Worm (Caenorhabditis elegans) whole organism, L4 larva: ENCODE data around the gene cyp-13B1.

Source experiments
- F26F4.8 ChIP-seq: fragments of 200-800 bp; sonication (Bioruptor generic); conservative IDR thresholded peaks from 2 replicates; pipeline ENCODE4 v1.3.6; 2022; ENCODE audit warnings: missing genetic modification characterization, missing compliant biosample characterization
- F37D6.2 ChIP-seq: sonication (generic microtip); optimal IDR thresholded peaks from 2 replicates; lab custom pipeline; 2016; ENCODE audit warnings: mild to moderate bottlenecking, missing genetic modification characterization, missing compliant biosample characterization
- T20F7.1 ChIP-seq: fragments of 200-800 bp; sonication (Bioruptor generic); optimal IDR thresholded peaks from 2 replicates; lab custom pipeline; 2018; ENCODE audit warnings: mild to moderate bottlenecking, missing genetic modification characterization, missing compliant biosample characterization
- T26A8.4 ChIP-seq: fragments of 200-800 bp; sonication (Bioruptor generic); IDR thresholded peaks from 2 replicates; pipeline ENCODE4 v1.3.6; 2022; ENCODE audit warnings: missing genetic modification characterization, missing compliant biosample characterization
- Y48G9A.11 ChIP-seq: fragments of 200-800 bp; sonication (Bioruptor generic); IDR thresholded peaks from 2 replicates; pipeline ENCODE4 v1.3.6; 2022; ENCODE audit warnings: missing genetic modification reagents, missing genetic modification characterization, missing compliant biosample characterization
- Y5F2A.4 ChIP-seq: fragments of 200-800 bp; sonication (Bioruptor generic); optimal IDR thresholded peaks from 2 replicates; lab custom pipeline; 2018; ENCODE audit warnings: mild to moderate bottlenecking, missing genetic modification characterization, missing compliant biosample characterization
- aha-1 ChIP-seq: fragments of 150-350 bp; peaks from one replicate; lab custom pipeline; 2014; ENCODE audit warnings: missing biosample characterization, missing genetic modification characterization
- arid-1 ChIP-seq: fragments of 200-800 bp; sonication (Bioruptor generic); conservative IDR thresholded peaks from 2 replicates; pipeline ENCODE4 v1.3.6; 2022; ENCODE audit warnings: missing genetic modification reagents, missing genetic modification characterization, missing compliant biosample characterization
- ceh-20 ChIP-seq: fragments of 200-800 bp; sonication (Bioruptor generic); IDR thresholded peaks from 2 replicates; pipeline ENCODE4 v1.3.6; 2022; ENCODE audit warnings: missing genetic modification reagents, missing genetic modification characterization, missing compliant biosample characterization
- ceh-28 ChIP-seq: fragments of 150-350 bp; optimal IDR thresholded peaks from 2 replicates; lab custom pipeline; 2014; ENCODE audit warnings: missing biosample characterization, missing genetic modification reagents, missing genetic modification characterization
- ceh-82 ChIP-seq: sonication (generic microtip); optimal IDR thresholded peaks from 2 replicates; lab custom pipeline; 2017; ENCODE audit warnings: missing biosample characterization, missing genetic modification characterization
- daf-12 ChIP-seq: fragments of 150-350 bp; optimal IDR thresholded peaks from 2 replicates; lab custom pipeline; 2014; ENCODE audit warnings: missing biosample characterization, missing genetic modification reagents, missing genetic modification characterization
- daf-16 ChIP-seq, 3 experiments: sonication (generic microtip); optimal IDR thresholded peaks; 2 replicates each; lab custom pipeline; 2016 to 2017; ENCODE audit warnings: missing genetic modification characterization in 3 of 3, missing genetic modification reagents in 3 of 3, mild to moderate bottlenecking in 2 of 3, missing compliant biosample characterization in 2 of 3, missing biosample characterization in 1 of 3, moderate library complexity in 1 of 3
- dmd-8 ChIP-seq: fragments of 200-800 bp; sonication (Bioruptor generic); IDR thresholded peaks from 2 replicates; pipeline ENCODE4 v1.3.6; 2022; ENCODE audit warnings: missing genetic modification characterization, missing compliant biosample characterization
- dve-1 ChIP-seq: sonication (generic microtip); optimal IDR thresholded peaks from 2 replicates; lab custom pipeline; 2017; ENCODE audit warnings: antibody characterized with exemption, mild to moderate bottlenecking, missing genetic modification characterization, missing compliant biosample characterization; ENCODE audit not compliant: insufficient read depth
- hlh-11 ChIP-seq: fragments of 200-800 bp; sonication (Bioruptor generic); optimal IDR thresholded peaks from 2 replicates; lab custom pipeline; 2018; ENCODE audit warnings: mild to moderate bottlenecking, missing genetic modification characterization, missing compliant biosample characterization
- hlh-30 ChIP-seq: sonication (generic microtip); optimal IDR thresholded peaks from 2 replicates; lab custom pipeline; 2017; ENCODE audit warnings: antibody characterized with exemption, mild to moderate bottlenecking, missing genetic modification characterization, missing compliant biosample characterization; ENCODE audit not compliant: insufficient read depth
- lin-1 ChIP-seq: fragments of 200-800 bp; sonication (Bioruptor generic); IDR thresholded peaks from 2 replicates; pipeline ENCODE4 v1.3.6; 2022; ENCODE audit warnings: missing genetic modification reagents, missing genetic modification characterization, missing compliant biosample characterization
- lin-39 ChIP-seq: fragments of 150-350 bp; optimal IDR thresholded peaks from 2 replicates; lab custom pipeline; 2014; ENCODE audit warnings: missing biosample characterization, missing genetic modification reagents, missing genetic modification characterization
- lsy-2 ChIP-seq, 2 experiments: fragments of 150-350 bp in 1 of 2; sonication (generic microtip) in 1 of 2; optimal IDR thresholded peaks; 2 replicates each; lab custom pipeline; 2014 to 2017; ENCODE audit warnings: missing biosample characterization in 2 of 2, missing genetic modification characterization in 2 of 2
- mdt-29 ChIP-seq: fragments of 200-800 bp; sonication (Bioruptor generic); IDR thresholded peaks from 2 replicates; pipeline ENCODE4 v1.3.6; 2022; ENCODE audit warnings: missing genetic modification reagents, missing genetic modification characterization, missing compliant biosample characterization
- mxl-2 ChIP-seq: fragments of 200-800 bp; sonication (Bioruptor generic); conservative IDR thresholded peaks from 2 replicates; pipeline ENCODE4 v1.3.6; 2022; ENCODE audit warnings: missing genetic modification reagents, missing genetic modification characterization, missing compliant biosample characterization
- nhr-10 ChIP-seq: fragments of 150-350 bp; optimal IDR thresholded peaks from 2 replicates; lab custom pipeline; 2014; ENCODE audit warnings: missing biosample characterization, missing genetic modification characterization
- nhr-102 ChIP-seq: sonication (generic microtip); optimal IDR thresholded peaks from 2 replicates; lab custom pipeline; 2016; ENCODE audit warnings: mild to moderate bottlenecking, missing genetic modification characterization, moderate library complexity, missing compliant biosample characterization
- nhr-237 ChIP-seq: sonication (generic microtip); optimal IDR thresholded peaks from 2 replicates; lab custom pipeline; 2017; ENCODE audit warnings: missing biosample characterization, missing genetic modification characterization
- nhr-28 ChIP-seq: fragments of 150-350 bp; optimal IDR thresholded peaks from 2 replicates; lab custom pipeline; 2014; ENCODE audit warnings: missing biosample characterization, missing genetic modification characterization
- nhr-41 ChIP-seq: fragments of 200-800 bp; sonication (Bioruptor generic); IDR thresholded peaks from 2 replicates; pipeline ENCODE4 v1.3.6; 2022; ENCODE audit warnings: missing genetic modification reagents, missing genetic modification characterization, missing compliant biosample characterization
- nhr-6 ChIP-seq: fragments of 150-350 bp; optimal IDR thresholded peaks from 2 replicates; lab custom pipeline; 2014; ENCODE audit warnings: missing biosample characterization, missing genetic modification characterization
- nhr-76 ChIP-seq: fragments of 150-350 bp; optimal IDR thresholded peaks from 2 replicates; lab custom pipeline; 2014; ENCODE audit warnings: missing biosample characterization, missing genetic modification characterization
- nhr-77 ChIP-seq: fragments of 150-350 bp; optimal IDR thresholded peaks from 2 replicates; lab custom pipeline; 2014; ENCODE audit warnings: missing biosample characterization, missing genetic modification characterization
- php-3 ChIP-seq: fragments of 200-800 bp; sonication (Bioruptor generic); IDR thresholded peaks from 2 replicates; pipeline ENCODE4 v1.3.6; 2022; ENCODE audit warnings: missing genetic modification reagents, missing genetic modification characterization, missing compliant biosample characterization
- rbr-2 ChIP-seq: sonication (generic microtip); optimal IDR thresholded peaks from 2 replicates; lab custom pipeline; 2016; ENCODE audit warnings: missing genotype, missing genetic modification characterization, missing compliant biosample characterization
- unc-62 ChIP-seq, 3 experiments: fragments of 150-350 bp in 1 of 3; sonication (generic microtip); optimal IDR thresholded peaks in 2 of 3; peaks in 1 of 3; 1 replicate in 1 of 3; 2 replicates in 2 of 3; lab custom pipeline; 2014 to 2017; ENCODE audit warnings: missing biosample characterization in 3 of 3, missing genetic modification characterization in 3 of 3, missing genetic modification reagents in 3 of 3, missing genotype in 1 of 3
- zfp-2 ChIP-seq: sonication (generic microtip); optimal IDR thresholded peaks from 2 replicates; lab custom pipeline; 2016; ENCODE audit warnings: mild to moderate bottlenecking, missing genetic modification characterization, missing compliant biosample characterization
- zfp-3 ChIP-seq: fragments of 200-800 bp; sonication (Bioruptor generic); conservative IDR thresholded peaks from 2 replicates; pipeline ENCODE4 v1.3.6; 2022; ENCODE audit warnings: missing genetic modification reagents, missing genetic modification characterization, missing compliant biosample characterization
- zip-11 ChIP-seq: fragments of 200-800 bp; sonication (Bioruptor generic); IDR thresholded peaks from 2 replicates; pipeline ENCODE4 v1.3.6; 2022; ENCODE audit warnings: missing genetic modification characterization, missing compliant biosample characterization

The cyp-13B1 gene

DNA sequence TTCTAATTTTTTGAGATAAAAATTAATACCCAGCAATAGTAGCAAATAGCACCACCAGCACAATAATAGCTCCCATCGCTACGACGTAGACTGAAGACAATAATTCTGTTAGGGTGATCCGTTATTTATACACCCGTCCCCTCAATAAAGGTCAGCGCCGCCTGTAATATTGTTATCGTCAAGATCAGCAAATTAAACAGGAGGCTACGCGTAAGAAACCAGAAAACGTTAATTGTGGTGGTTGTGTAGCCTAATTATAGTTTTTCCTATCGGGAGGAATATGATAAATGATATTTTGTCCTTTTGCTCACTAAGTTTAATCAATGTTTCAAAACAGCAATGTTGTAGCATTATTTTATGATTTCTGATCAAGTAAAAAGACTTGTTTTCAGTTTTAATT lies at the start of gene cyp-13B1, which contains the start of gene C29F7.1:
cyp-13B1 (minus strand) TSS at position 101 of the 400 bp plus-strand sequence.
C29F7.1 (plus strand) TSS at position 394 of the 400 bp plus-strand sequence.
- TF ChIP-seq nhr-10 (tag; lab: Kevin White, UChicago) (no peak), T20F7.1 (GFP tag; lab: Kevin White, UChicago) (no peak), zfp-3 (GFP tag; lab: Robert Waterston, UW) (no peak), daf-12 (no peak), F37D6.2 (tag; lab: Kevin White, UChicago) (no peak), ceh-20 (no peak), nhr-28 (peak; percentile 78), nhr-6 (no peak), ceh-28 (tag; lab: Kevin White, UChicago) (no peak), arid-1 (GFP tag; lab: Robert Waterston, UW) (no peak), dmd-8 (GFP tag; lab: Robert Waterston, UW) (no peak), T26A8.4 (GFP tag; lab: Robert Waterston, UW) (no peak), lin-39 (tag; lab: Kevin White, UChicago) (no peak), Y48G9A.11 (GFP tag; lab: Robert Waterston, UW) (no peak), lin-1 (GFP tag; lab: Robert Waterston, UW) (no peak), mxl-2 (GFP tag; lab: Robert Waterston, UW) (no peak), ceh-82 (tag; lab: Kevin White, UChicago) (no peak), nhr-41 (GFP tag; lab: Robert Waterston, UW) (no peak), nhr-76 (no peak), Y5F2A.4 (GFP tag; lab: Kevin White, UChicago) (no peak), daf-16 (GFP tag; optimal IDR thresholded peaks at IDR 0.05; lab: Kevin White, UChicago) (no peak), daf-16 (tag; optimal IDR thresholded peaks at IDR 0.05; lab: Kevin White, UChicago) (peak; percentile 36), dve-1 (tag; lab: Kevin White, UChicago) (peak; percentile 15), zfp-2 (tag; lab: Kevin White, UChicago) (no peak), lsy-2 (tag; optimal IDR thresholded peaks at IDR 0.05; lab: Kevin White, UChicago) (no peak), mdt-29 (GFP tag; lab: Robert Waterston, UW) (no peak), rbr-2 (tag; lab: Kevin White, UChicago) (no peak), hlh-11 (peak; percentile 18)

DNA sequence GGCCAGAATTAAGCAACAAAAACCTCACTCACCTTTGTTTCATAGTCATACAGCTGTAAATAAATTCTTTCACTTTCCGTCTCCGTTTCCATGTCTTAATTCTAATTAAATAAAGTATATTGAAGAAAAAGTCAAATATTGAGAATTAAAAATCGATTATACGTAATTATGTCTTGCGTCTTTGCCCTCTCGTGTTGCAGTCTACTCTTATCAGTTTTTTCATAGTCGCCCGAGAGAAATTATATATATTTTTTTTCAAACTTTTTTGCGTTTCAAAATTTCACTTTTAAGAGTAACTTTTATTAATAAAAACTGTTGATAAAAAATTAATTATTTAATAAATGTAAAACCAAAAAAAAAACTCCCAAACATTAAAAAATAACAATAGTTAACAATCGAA lies 47.0 kb upstream of the cyp-13B1 start, which contains the start of gene flr-1:
flr-1 (minus strand) TSS at position 101 of the 400 bp plus-strand sequence.
- TF ChIP-seq aha-1 (tag; lab: Kevin White, UChicago) (peak; percentile 2), F26F4.8 (no peak), php-3 (no peak)

DNA sequence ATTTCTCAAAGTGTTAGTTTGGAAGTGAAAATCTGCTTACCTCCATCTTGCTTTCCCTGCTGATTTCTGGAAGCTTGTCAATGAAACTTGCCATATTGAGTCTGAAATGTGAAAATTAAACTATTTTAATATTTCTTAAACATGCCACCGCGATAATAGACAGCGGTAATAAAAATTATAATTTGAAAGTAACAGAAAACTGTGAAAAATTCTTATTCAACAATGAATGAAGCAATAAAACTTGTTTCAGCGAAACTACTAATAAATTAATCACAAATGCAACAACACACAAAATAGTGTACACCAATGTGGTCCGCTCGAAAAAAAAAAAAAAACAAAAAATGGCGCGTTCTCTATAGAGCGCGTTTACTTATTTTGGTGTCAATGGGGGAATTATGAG lies 42.1 kb upstream of the cyp-13B1 start, which contains the start of gene F02D10.6:
F02D10.6 (minus strand) TSS at position 101 of the 400 bp plus-strand sequence.
- TF ChIP-seq nhr-102 (tag; lab: Kevin White, UChicago) (no peak), zip-11 (GFP tag; lab: Robert Waterston, UW) (no peak), hlh-30 (tag; lab: Kevin White, UChicago) (no peak), daf-16 (GFP tag; optimal IDR thresholded peaks at IDR 0.05; lab: Kevin White, UChicago) (no peak), daf-16 (tag; optimal IDR thresholded peaks at IDR 0.05; lab: Kevin White, UChicago) (no peak), unc-62 (GFP tag; optimal IDR thresholded peaks at IDR 0.05 in 1 of 2; lab: Kevin White, UChicago) (peak in 1 of 2 experiments; percentile 50), unc-62 (tag; optimal IDR thresholded peaks at IDR 0.05; lab: Kevin White, UChicago) (no peak), nhr-237 (tag; lab: Kevin White, UChicago) (no peak), nhr-77 (no peak)
